Fruit fly (Drosophila melanogaster) whole organism: ENCODE data around the gene CG14367.

Experiments
- EcR ChIP-seq, 2 experiments: fragments of >200 bp; optimal IDR thresholded peaks; 2 replicates each; lab custom pipeline; 2017; ENCODE audit warnings: missing biosample characterization in 2 of 2, missing genetic modification characterization in 2 of 2, missing genetic modification reagents in 2 of 2
- psq ChIP-seq: fragments of >200 bp; optimal IDR thresholded peaks from 2 replicates; lab custom pipeline; 2017

DNA sequence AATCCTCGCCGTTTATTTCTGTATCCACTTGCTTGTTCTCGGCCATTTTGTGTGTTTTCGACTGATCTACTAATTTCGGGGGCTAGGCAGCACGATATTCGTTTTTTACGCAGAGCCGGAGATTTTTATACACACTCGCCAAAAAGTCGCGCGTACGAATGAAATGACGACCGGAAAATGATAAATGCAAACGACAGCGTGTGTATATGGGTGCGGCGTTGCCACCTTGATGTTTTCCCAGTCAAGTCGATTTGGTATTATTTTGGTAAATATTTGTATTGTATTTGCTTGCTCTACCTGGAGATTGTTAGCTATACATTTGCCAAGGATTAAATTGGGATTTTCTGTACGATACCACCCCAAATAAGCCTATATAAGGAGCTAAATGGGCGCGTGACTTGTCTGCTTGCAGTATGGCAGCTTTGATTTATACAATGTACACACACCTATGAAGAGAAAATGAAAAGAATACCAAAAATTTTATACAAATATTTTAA lies 47.9 kb upstream of the CG14367 start, which contains the start of gene sqd:
- no peak for TF ChIP-seq psq (lab: Kevin White, UChicago)
- TF ChIP-seq EcR (GFP tag; optimal IDR thresholded peaks at IDR 0.05; lab: Kevin White, UChicago), result no peak
